Worm (Caenorhabditis elegans) whole organism, L4 larva: ENCODE results near the gene C37E2.2.

ENCODE experiments used
- ceh-44 ChIP-seq: fragments of 200-800 bp; sonication (Bioruptor generic); IDR thresholded peaks from 2 replicates; pipeline ENCODE4 v1.3.6; 2022; ENCODE audit warnings: missing genetic modification reagents, missing genetic modification characterization, missing compliant biosample characterization
- ces-1 ChIP-seq: fragments of 150-350 bp; sonication (generic microtip); optimal IDR thresholded peaks from 4 replicates; lab custom pipeline; 2014; ENCODE audit warnings: missing biosample characterization, missing genetic modification reagents, missing genetic modification characterization
- egl-27 ChIP-seq: sonication (generic microtip); optimal IDR thresholded peaks from 3 replicates; lab custom pipeline; 2017; ENCODE audit warnings: missing biosample characterization, missing genetic modification reagents, missing genetic modification characterization
- egl-43 ChIP-seq: fragments of 200-800 bp; sonication (Bioruptor generic); IDR thresholded peaks from 2 replicates; pipeline ENCODE4 v1.3.6; 2022; ENCODE audit warnings: missing genetic modification reagents, missing genetic modification characterization, missing compliant biosample characterization
- fos-1 ChIP-seq: fragments of 150-350 bp; optimal IDR thresholded peaks from 2 replicates; lab custom pipeline; 2014; ENCODE audit warnings: missing biosample characterization, missing genetic modification characterization
- hlh-30 ChIP-seq: sonication (generic microtip); optimal IDR thresholded peaks from 2 replicates; lab custom pipeline; 2017; ENCODE audit warnings: antibody characterized with exemption, mild to moderate bottlenecking, missing genetic modification characterization, missing compliant biosample characterization; ENCODE audit not compliant: insufficient read depth
- lin-39 ChIP-seq: fragments of 150-350 bp; optimal IDR thresholded peaks from 2 replicates; lab custom pipeline; 2014; ENCODE audit warnings: missing biosample characterization, missing genetic modification reagents, missing genetic modification characterization
- nhr-237 ChIP-seq: sonication (generic microtip); optimal IDR thresholded peaks from 2 replicates; lab custom pipeline; 2017; ENCODE audit warnings: missing biosample characterization, missing genetic modification characterization
- snpc-4 ChIP-seq: fragments of 150-350 bp; optimal IDR thresholded peaks from 2 replicates; lab custom pipeline; 2014; ENCODE audit warnings: missing biosample characterization, missing genetic modification characterization
- unc-62 ChIP-seq, 3 experiments: fragments of 150-350 bp in 1 of 3; sonication (generic microtip); optimal IDR thresholded peaks in 2 of 3; peaks in 1 of 3; 1 replicate in 1 of 3; 2 replicates in 2 of 3; lab custom pipeline; 2014 to 2017; ENCODE audit warnings: missing biosample characterization in 3 of 3, missing genetic modification characterization in 3 of 3, missing genetic modification reagents in 3 of 3, missing genotype in 1 of 3
- zfp-3 ChIP-seq: fragments of 200-800 bp; sonication (Bioruptor generic); conservative IDR thresholded peaks from 2 replicates; pipeline ENCODE4 v1.3.6; 2022; ENCODE audit warnings: missing genetic modification reagents, missing genetic modification characterization, missing compliant biosample characterization
- zip-2 ChIP-seq: fragments of 150-350 bp; optimal IDR thresholded peaks from 2 replicates; lab custom pipeline; 2014; ENCODE audit warnings: missing biosample characterization, missing genetic modification characterization

DNA sequence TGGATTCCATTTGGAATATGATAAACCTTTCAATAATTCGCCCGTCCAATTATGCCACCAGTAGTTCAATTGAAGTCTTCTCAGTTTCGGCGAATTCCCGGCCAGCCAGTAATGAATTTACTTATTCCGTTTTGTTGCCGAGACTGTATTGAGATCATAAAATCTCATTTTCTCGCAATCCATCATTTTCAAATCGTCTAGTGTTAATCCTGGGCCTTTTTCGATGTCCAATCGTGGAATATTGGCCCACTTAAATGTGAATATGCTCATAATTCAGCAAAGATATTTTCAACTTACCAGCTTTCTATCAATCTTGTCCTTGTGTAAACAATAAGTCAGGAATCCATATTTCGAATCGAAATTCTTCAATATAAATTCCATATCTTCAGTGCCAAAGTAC is 23.2 kb upstream of the C37E2.2 start:
- TF ChIP-seq unc-62 (GFP tag; optimal IDR thresholded peaks at IDR 0.05 in 1 of 2; lab: Kevin White, UChicago) (peak in 1 of 2 experiments; percentile 90), unc-62 (tag; optimal IDR thresholded peaks at IDR 0.05; lab: Kevin White, UChicago) (no peak), egl-27 (tag; lab: Kevin White, UChicago) (no peak), fos-1 (tag; lab: Kevin White, UChicago) (no peak), hlh-30 (tag; lab: Kevin White, UChicago) (no peak), ces-1 (GFP tag; lab: Kevin White, UChicago) (no peak), zfp-3 (GFP tag; lab: Robert Waterston, UW) (no peak), nhr-237 (no peak), zip-2 (tag; lab: Kevin White, UChicago) (no peak), lin-39 (no peak), ceh-44 (GFP tag; lab: Robert Waterston, UW) (no peak), egl-43 (GFP tag; lab: Robert Waterston, UW) (no peak), snpc-4 (no peak)
